Worm (Caenorhabditis elegans) whole organism, young adult: ENCODE measurements around the gene odd-2.

Source experiments
- K12H6.12 ChIP-seq: fragments of 200-800 bp; sonication (Bioruptor generic); optimal IDR thresholded peaks from 2 replicates; lab custom pipeline; 2018; ENCODE audit warnings: mild to moderate bottlenecking, missing genetic modification characterization, missing compliant biosample characterization
- Y56A3A.18 ChIP-seq: fragments of 200-800 bp; sonication (Bioruptor generic); IDR thresholded peaks from 2 replicates; pipeline ENCODE4 v1.3.6; 2022; ENCODE audit warnings: missing genetic modification reagents, missing genetic modification characterization, missing compliant biosample characterization
- ama-1 ChIP-seq, 3 experiments: fragments of 150-350 bp in 1 of 3; sonication (generic microtip) in 2 of 3; optimal IDR thresholded peaks; 2 replicates each; lab custom pipeline; 2014 to 2018; ENCODE audit warnings: missing biosample characterization in 2 of 3, missing genetic modification characterization in 2 of 3, missing genetic modification reagents in 2 of 3
- ceh-58 ChIP-seq: fragments of 200-800 bp; sonication (Bioruptor generic); IDR thresholded peaks from 2 replicates; pipeline ENCODE4 v1.3.6; 2022; ENCODE audit warnings: missing genetic modification characterization, missing compliant biosample characterization
- dpl-1 ChIP-seq: fragments of 150-350 bp; optimal IDR thresholded peaks from 2 replicates; lab custom pipeline; 2014; ENCODE audit warnings: missing biosample characterization, missing genetic modification reagents, missing genetic modification characterization
- lag-1 ChIP-seq: fragments of 200-800 bp; sonication (Bioruptor generic); IDR thresholded peaks from 2 replicates; pipeline ENCODE4 v1.3.6; 2022; ENCODE audit warnings: missing genetic modification reagents, missing genetic modification characterization, missing compliant biosample characterization
- lsl-1 ChIP-seq: fragments of 200-800 bp; sonication (Bioruptor generic); optimal IDR thresholded peaks from 2 replicates; lab custom pipeline; 2018; ENCODE audit warnings: mild to moderate bottlenecking, missing genetic modification characterization, moderate library complexity, missing compliant biosample characterization
- snpc-4 ChIP-seq, 5 experiments: fragments of 150-350 bp in 1 of 5; sonication (generic microtip) in 4 of 5; optimal IDR thresholded peaks; 2 replicates each; lab custom pipeline; 2014 to 2018; ENCODE audit warnings: missing genetic modification characterization in 5 of 5, missing biosample characterization in 3 of 5, antibody characterized with exemption in 2 of 5, mild to moderate bottlenecking in 2 of 5, missing compliant biosample characterization in 2 of 5, missing genotype in 2 of 5, moderate library complexity in 2 of 5, missing genetic modification reagents in 1 of 5
- somi-1 ChIP-seq: fragments of 200-800 bp; sonication (Bioruptor generic); optimal IDR thresholded peaks from 2 replicates; lab custom pipeline; 2018; ENCODE audit warnings: mild to moderate bottlenecking, missing genetic modification characterization, missing compliant biosample characterization
- ztf-3 ChIP-seq: fragments of 200-800 bp; sonication (Bioruptor generic); optimal IDR thresholded peaks from 2 replicates; lab custom pipeline; 2018; ENCODE audit warnings: mild to moderate bottlenecking, missing genetic modification characterization, missing compliant biosample characterization
- ztf-6 ChIP-seq: fragments of 200-800 bp; sonication (Bioruptor generic); IDR thresholded peaks from 2 replicates; pipeline ENCODE4 v1.3.6; 2022; ENCODE audit warnings: missing genetic modification reagents, missing genetic modification characterization, missing compliant biosample characterization

DNA sequence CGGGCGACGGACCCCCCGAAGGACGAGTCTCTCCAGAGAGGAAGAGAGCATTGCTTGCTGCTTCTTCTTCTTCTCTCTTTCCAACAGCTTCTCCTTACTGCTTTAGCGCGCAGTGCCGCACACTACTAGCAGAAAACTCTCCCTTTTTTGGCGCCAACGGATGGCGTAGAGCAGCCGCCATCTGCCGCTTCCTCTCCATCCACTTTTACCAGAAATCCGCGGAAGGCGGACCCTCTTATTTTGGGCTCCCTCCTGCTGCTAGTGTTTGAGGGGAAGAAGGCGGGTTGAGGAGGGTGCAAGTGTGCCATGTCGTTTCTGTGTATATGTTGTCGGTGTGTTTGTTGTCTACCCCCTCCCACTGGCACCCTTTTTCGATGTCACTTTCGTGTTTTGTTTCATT lies 25.9 kb downstream of the odd-2 start:
- TF ChIP-seq snpc-4 (GFP tag; optimal IDR thresholded peaks at IDR 0.05; lab: Kevin White, UChicago) (no peak), snpc-4 (tag; optimal IDR thresholded peaks at IDR 0.05; lab: Kevin White, UChicago) (no peak), ceh-58 (GFP tag; lab: Robert Waterston, UW) (no peak), K12H6.12 (no peak), lag-1 (no peak), Y56A3A.18 (GFP tag; lab: Robert Waterston, UW) (no peak), somi-1 (GFP tag; lab: Kevin White, UChicago) (no peak), lsl-1 (GFP tag; lab: Kevin White, UChicago) (no peak), ama-1 (optimal IDR thresholded peaks at IDR 0.05; lab: Kevin White, UChicago) (no peak), ama-1 (GFP tag; optimal IDR thresholded peaks at IDR 0.05; lab: Kevin White, UChicago) (no peak), ztf-3 (GFP tag; lab: Kevin White, UChicago) (no peak), dpl-1 (no peak), ztf-6 (GFP tag; lab: Robert Waterston, UW) (no peak)
